Fruit fly (Drosophila melanogaster): Measurements from ENCODE around the gene RpS5a.

Gene RpS5a

DNA sequence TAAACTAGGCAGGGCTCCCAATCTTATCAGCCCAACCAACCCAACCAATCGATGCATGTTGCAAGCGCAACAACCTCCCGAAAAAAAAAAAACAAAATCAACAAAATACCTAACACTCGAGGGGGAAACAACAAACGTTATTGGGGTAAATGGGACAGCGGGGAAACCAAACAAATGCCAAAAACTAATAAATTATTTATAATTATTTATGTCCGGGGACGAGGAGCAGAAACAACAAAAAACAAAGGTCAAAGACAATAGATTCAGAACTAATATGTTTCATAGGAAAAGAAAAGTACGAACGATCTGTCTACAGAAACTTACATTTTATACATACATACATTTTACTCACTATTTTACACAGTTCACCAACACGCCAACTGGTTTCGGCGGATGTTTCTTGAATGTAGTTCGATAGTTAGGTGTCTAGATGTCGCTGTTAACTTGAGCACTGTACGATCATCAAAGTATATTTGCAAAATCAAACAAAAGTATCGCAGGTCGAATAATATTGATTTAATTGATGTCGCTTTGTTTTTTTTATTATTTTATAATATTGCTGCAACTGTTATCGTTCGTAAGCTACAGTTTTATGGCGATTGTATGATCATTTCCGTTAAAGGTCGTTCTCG, 27.6 kb upstream of the RpS5a start (continued):
- TF ChIP-seq E2f2 (GFP tag; IDR thresholded peaks at IDR 0.05): no peak
- TF ChIP-seq caup (GFP tag; optimal IDR thresholded peaks at IDR 0.05; ENCODE audit: severe bottlenecking): no peak
- peak; percentile 77 for TF ChIP-seq Bgb (GFP tag; IDR thresholded peaks at IDR 0.05; ENCODE audit: partially characterized antibody)
- peak; percentile 41 for TF ChIP-seq CG15696 (tag; optimal IDR thresholded peaks at IDR 0.05)
- TF ChIP-seq sob (GFP tag; IDR thresholded peaks at IDR 0.05): peak; percentile 47; the same call in 1 of the 2 replicates
- no peak for TF ChIP-seq sc (optimal IDR thresholded peaks at IDR 0.05)
- no peak for TF ChIP-seq sc (GFP tag; optimal IDR thresholded peaks at IDR 0.05)
- no peak for TF ChIP-seq ERR (GFP tag; optimal IDR thresholded peaks at IDR 0.05)
- no peak for TF ChIP-seq CG6765 (GFP tag; optimal IDR thresholded peaks at IDR 0.05)
- no peak for TF ChIP-seq Dll (GFP tag; IDR thresholded peaks at IDR 0.05; ENCODE audit: partially characterized antibody)
- TF ChIP-seq sens-2 (GFP tag; IDR thresholded peaks at IDR 0.05): no peak
- no peak for TF ChIP-seq CG11085 (GFP tag; IDR thresholded peaks at IDR 0.05)
- no peak for TF ChIP-seq CG8281 (tag; optimal IDR thresholded peaks at IDR 0.05)
- TF ChIP-seq inv (GFP tag; IDR thresholded peaks at IDR 0.05; ENCODE audit: partially characterized antibody): no peak
- no peak for TF ChIP-seq PHDP (tag; optimal IDR thresholded peaks at IDR 0.05)
- TF ChIP-seq CG10321 (GFP tag; IDR thresholded peaks at IDR 0.05): no peak
- peak; percentile 8 for TF ChIP-seq MTF-1 (GFP tag; optimal IDR thresholded peaks at IDR 0.05; ENCODE audit: borderline replicate concordance)
- peak; percentile 9 for TF ChIP-seq CG4424 (GFP tag; optimal IDR thresholded peaks at IDR 0.05)
- no peak for TF ChIP-seq jigr1 (GFP tag; IDR thresholded peaks at IDR 0.05)
- peak; percentile 16 for TF ChIP-seq CG4820 (GFP tag; optimal IDR thresholded peaks at IDR 0.05)
- TF ChIP-seq onecut (GFP tag; IDR thresholded peaks at IDR 0.05): 0 out of 2 replicates have a peak, but pooled peaks have one; percentile 11
- TF ChIP-seq CG34422 (GFP tag; IDR thresholded peaks at IDR 0.05): no peak
- TF ChIP-seq sqz (GFP tag; optimal IDR thresholded peaks at IDR 0.05): no peak
- no peak for TF ChIP-seq gcm2 (GFP tag; optimal IDR thresholded peaks at IDR 0.05)
- TF ChIP-seq ara (GFP tag; IDR thresholded peaks at IDR 0.05): no peak
- no peak for TF ChIP-seq unc-4 (GFP tag; IDR thresholded peaks at IDR 0.05; ENCODE audit: partially characterized antibody)
- TF ChIP-seq CG12236 (GFP tag; optimal IDR thresholded peaks at IDR 0.05): no peak
- no peak for TF ChIP-seq CG8388 (GFP tag; optimal IDR thresholded peaks at IDR 0.05)
- TF ChIP-seq D19A (tag; optimal IDR thresholded peaks at IDR 0.05): no peak
- TF ChIP-seq Mes4 (GFP tag; optimal IDR thresholded peaks at IDR 0.05): no peak
- TF ChIP-seq Sry-δ (GFP tag; optimal IDR thresholded peaks at IDR 0.05): no peak
- no peak for TF ChIP-seq CG16779 (GFP tag; IDR thresholded peaks at IDR 0.05)
- peak; percentile 13 for TF ChIP-seq nmo (GFP tag; optimal IDR thresholded peaks at IDR 0.05)
- TF ChIP-seq maf-S (GFP tag; optimal IDR thresholded peaks at IDR 0.05): peak; percentile 22
- no peak for TF ChIP-seq Neu2 (GFP tag; optimal IDR thresholded peaks at IDR 0.05; ENCODE audit: borderline replicate concordance)
- TF ChIP-seq CG11456 (GFP tag; IDR thresholded peaks at IDR 0.05): peak; percentile 68; the same call in 2 of the 3 replicates
- TF ChIP-seq Hr39 (optimal IDR thresholded peaks at IDR 0.05): no peak
- TF ChIP-seq GATAe (GFP tag; conservative IDR thresholded peaks at IDR 0.05): no peak
- no peak for TF ChIP-seq pb (GFP tag; optimal IDR thresholded peaks at IDR 0.05)
- TF ChIP-seq CG30403 (GFP tag; optimal IDR thresholded peaks at IDR 0.05): peak; percentile 54
- peak; percentile 63 for TF ChIP-seq CG10979 (tag; optimal IDR thresholded peaks at IDR 0.05)
- no peak for TF ChIP-seq NfI (GFP tag; optimal IDR thresholded peaks at IDR 0.05)
- no peak for TF ChIP-seq peb (GFP tag; IDR thresholded peaks at IDR 0.05)
- TF ChIP-seq CG14667 (GFP tag; IDR thresholded peaks at IDR 0.05): no peak
- no peak for TF ChIP-seq CG11723 (GFP tag; optimal IDR thresholded peaks at IDR 0.05)
- no peak for TF ChIP-seq yki (optimal IDR thresholded peaks at IDR 0.05)
- no peak for TF ChIP-seq sima (GFP tag; optimal IDR thresholded peaks at IDR 0.05)
- peak; percentile 6 for TF ChIP-seq unpg (GFP tag; optimal IDR thresholded peaks at IDR 0.05)
- no peak for TF ChIP-seq pros (GFP tag; optimal IDR thresholded peaks at IDR 0.05)
- TF ChIP-seq D (optimal IDR thresholded peaks at IDR 0.05): no peak
- peak; percentile 9 for TF ChIP-seq D (GFP tag; optimal IDR thresholded peaks at IDR 0.05)
- no peak for TF ChIP-seq Oaz (GFP tag; IDR thresholded peaks at IDR 0.05)

Data from whole organism, embryonic.